Worm (Caenorhabditis elegans) whole organism, young adult: Measurements from ENCODE around the gene smf-2.

Experiments used
- B0019.2 ChIP-seq: fragments of 200-800 bp; sonication (Bioruptor generic); conservative IDR thresholded peaks from 2 replicates; pipeline ENCODE4 v1.3.6; 2022; ENCODE audit warnings: missing genetic modification reagents, missing genetic modification characterization, missing compliant biosample characterization
- F39B2.1 ChIP-seq: fragments of 200-800 bp; sonication (Bioruptor generic); IDR thresholded peaks from 2 replicates; pipeline ENCODE4 v1.3.6; 2022; ENCODE audit warnings: missing genetic modification reagents, missing genetic modification characterization, missing compliant biosample characterization
- F49E8.2 ChIP-seq: sonication (generic microtip); optimal IDR thresholded peaks from 3 replicates; lab custom pipeline; 2017; ENCODE audit warnings: missing genetic modification characterization, mild to moderate bottlenecking, missing compliant biosample characterization, antibody characterized with exemption, moderate library complexity; ENCODE audit not compliant: insufficient read depth
- F52B5.7 ChIP-seq: sonication (generic microtip); optimal IDR thresholded peaks from 2 replicates; lab custom pipeline; 2016; ENCODE audit warnings: mild to moderate bottlenecking, missing genetic modification characterization, missing compliant biosample characterization
- F57A8.1 ChIP-seq: fragments of 200-800 bp; sonication (Bioruptor generic); optimal IDR thresholded peaks from 2 replicates; lab custom pipeline; 2018; ENCODE audit warnings: mild to moderate bottlenecking, missing genetic modification characterization, moderate library complexity, missing compliant biosample characterization
- F57C9.4 ChIP-seq: sonication (generic microtip); optimal IDR thresholded peaks from 2 replicates; lab custom pipeline; 2017; ENCODE audit warnings: mild to moderate bottlenecking, missing genetic modification characterization, missing compliant biosample characterization
- K12H6.12 ChIP-seq: fragments of 200-800 bp; sonication (Bioruptor generic); optimal IDR thresholded peaks from 2 replicates; lab custom pipeline; 2018; ENCODE audit warnings: mild to moderate bottlenecking, missing genetic modification characterization, missing compliant biosample characterization
- Y56A3A.18 ChIP-seq: fragments of 200-800 bp; sonication (Bioruptor generic); IDR thresholded peaks from 2 replicates; pipeline ENCODE4 v1.3.6; 2022; ENCODE audit warnings: missing genetic modification reagents, missing genetic modification characterization, missing compliant biosample characterization
- ZK185.1 ChIP-seq: sonication (generic microtip); optimal IDR thresholded peaks from 2 replicates; lab custom pipeline; 2016; ENCODE audit warnings: mild to moderate bottlenecking, missing genetic modification characterization, missing compliant biosample characterization; ENCODE audit not compliant: poor library complexity, severe bottlenecking
- atf-7 ChIP-seq: sonication (generic microtip); optimal IDR thresholded peaks from 2 replicates; lab custom pipeline; 2017; ENCODE audit warnings: mild to moderate bottlenecking, missing genetic modification characterization, missing compliant biosample characterization
- attf-5 ChIP-seq: fragments of 200-800 bp; sonication (Bioruptor generic); optimal IDR thresholded peaks from 2 replicates; lab custom pipeline; 2018; ENCODE audit warnings: mild to moderate bottlenecking, missing genetic modification characterization, missing compliant biosample characterization
- ccch-3 ChIP-seq: fragments of 200-800 bp; sonication (Bioruptor generic); optimal IDR thresholded peaks from 2 replicates; lab custom pipeline; 2018; ENCODE audit warnings: mild to moderate bottlenecking, missing genetic modification characterization, missing compliant biosample characterization
- cebp-2 ChIP-seq: fragments of 200-800 bp; sonication (Bioruptor generic); IDR thresholded peaks from 2 replicates; pipeline ENCODE4 v1.3.6; 2022; ENCODE audit warnings: missing genetic modification characterization, missing compliant biosample characterization
- ceh-100 ChIP-seq: fragments of 200-800 bp; sonication (Bioruptor generic); IDR thresholded peaks from 2 replicates; pipeline ENCODE4 v1.3.6; 2022; ENCODE audit warnings: missing genetic modification reagents, missing genetic modification characterization, missing compliant biosample characterization
- ceh-79 ChIP-seq: sonication (generic microtip); optimal IDR thresholded peaks from 2 replicates; lab custom pipeline; 2017; ENCODE audit warnings: mild to moderate bottlenecking, missing genetic modification characterization, missing compliant biosample characterization
- chd-7 ChIP-seq: sonication (generic microtip); optimal IDR thresholded peaks from 2 replicates; lab custom pipeline; 2016; ENCODE audit warnings: mild to moderate bottlenecking, missing genetic modification characterization, moderate library complexity, missing compliant biosample characterization
- die-1 ChIP-seq: sonication (generic microtip); optimal IDR thresholded peaks from 2 replicates; lab custom pipeline; 2016; ENCODE audit warnings: missing genotype, mild to moderate bottlenecking, missing genetic modification characterization, missing compliant biosample characterization
- dox-1 ChIP-seq: fragments of 200-800 bp; sonication (Bioruptor generic); IDR thresholded peaks from 2 replicates; pipeline ENCODE4 v1.3.6; 2022; ENCODE audit warnings: missing genetic modification reagents, missing genetic modification characterization, missing compliant biosample characterization
- dpff-1 ChIP-seq: sonication (generic microtip); optimal IDR thresholded peaks from 2 replicates; lab custom pipeline; 2017; ENCODE audit warnings: mild to moderate bottlenecking, missing genetic modification characterization, missing compliant biosample characterization
- efl-1 ChIP-seq: fragments of 150-350 bp; optimal IDR thresholded peaks from 2 replicates; lab custom pipeline; 2014; ENCODE audit warnings: missing biosample characterization, missing genetic modification reagents, missing genetic modification characterization
- egrh-3 ChIP-seq: fragments of 200-800 bp; sonication (Bioruptor generic); IDR thresholded peaks from 2 replicates; pipeline ENCODE4 v1.3.6; 2022; ENCODE audit warnings: missing genetic modification reagents, missing genetic modification characterization, missing compliant biosample characterization
- ets-4 ChIP-seq: fragments of 200-800 bp; sonication (Bioruptor generic); optimal IDR thresholded peaks from 2 replicates; lab custom pipeline; 2018; ENCODE audit warnings: mild to moderate bottlenecking, missing genetic modification characterization, missing compliant biosample characterization
- gei-17 ChIP-seq: fragments of 200-800 bp; sonication (Bioruptor generic); optimal IDR thresholded peaks from 2 replicates; lab custom pipeline; 2018; ENCODE audit warnings: mild to moderate bottlenecking, missing genetic modification characterization, missing compliant biosample characterization
- hrde-1 ChIP-seq: sonication (generic microtip); optimal IDR thresholded peaks from 2 replicates; lab custom pipeline; 2016; ENCODE audit warnings: missing genetic modification characterization, mild to moderate bottlenecking, missing compliant biosample characterization, moderate library complexity, missing genotype, missing genetic modification reagents, borderline replicate concordance
- let-607 ChIP-seq, 2 experiments: fragments of 200-800 bp in 1 of 2; sonication (Bioruptor generic) in 1 of 2; sonication (generic microtip) in 1 of 2; optimal IDR thresholded peaks; 2 replicates each; lab custom pipeline; 2016 to 2018; ENCODE audit warnings: mild to moderate bottlenecking in 2 of 2, missing compliant biosample characterization in 2 of 2, missing genetic modification characterization in 2 of 2, moderate library complexity in 2 of 2, missing genotype in 1 of 2
- lin-54 ChIP-seq: fragments of 200-800 bp; sonication (Bioruptor generic); optimal IDR thresholded peaks from 2 replicates; lab custom pipeline; 2018; ENCODE audit warnings: mild to moderate bottlenecking, missing genetic modification characterization, missing compliant biosample characterization
- lsl-1 ChIP-seq: fragments of 200-800 bp; sonication (Bioruptor generic); optimal IDR thresholded peaks from 2 replicates; lab custom pipeline; 2018; ENCODE audit warnings: mild to moderate bottlenecking, missing genetic modification characterization, moderate library complexity, missing compliant biosample characterization
- madf-3 ChIP-seq: fragments of 200-800 bp; sonication (Bioruptor generic); IDR thresholded peaks from 2 replicates; pipeline ENCODE4 v1.3.6; 2022; ENCODE audit warnings: missing genetic modification reagents, missing genetic modification characterization, missing compliant biosample characterization
- madf-8 ChIP-seq: fragments of 200-800 bp; sonication (Bioruptor generic); conservative IDR thresholded peaks from 2 replicates; pipeline ENCODE4 v1.3.6; 2022; ENCODE audit warnings: missing genetic modification reagents, missing genetic modification characterization, missing compliant biosample characterization
- nfya-1 ChIP-seq: sonication (generic microtip); optimal IDR thresholded peaks from 2 replicates; lab custom pipeline; 2017; ENCODE audit warnings: antibody characterized with exemption, missing compliant biosample characterization, missing genetic modification characterization, borderline replicate concordance; ENCODE audit not compliant: insufficient read depth
- nfya-2 ChIP-seq: fragments of 200-800 bp; sonication (Bioruptor generic); IDR thresholded peaks from 2 replicates; pipeline ENCODE4 v1.3.6; 2022; ENCODE audit warnings: missing genetic modification reagents, missing genetic modification characterization, missing compliant biosample characterization
- nhr-120 ChIP-seq: fragments of 200-800 bp; sonication (Bioruptor generic); IDR thresholded peaks from 2 replicates; pipeline ENCODE4 v1.3.6; 2022; ENCODE audit warnings: missing genetic modification characterization, missing compliant biosample characterization
- nhr-27 ChIP-seq: fragments of 200-800 bp; sonication (Bioruptor generic); optimal IDR thresholded peaks from 2 replicates; lab custom pipeline; 2018; ENCODE audit warnings: mild to moderate bottlenecking, missing genetic modification characterization, moderate library complexity, missing compliant biosample characterization
- nhr-80 ChIP-seq: sonication (generic microtip); optimal IDR thresholded peaks from 2 replicates; lab custom pipeline; 2016; ENCODE audit warnings: missing genetic modification characterization, missing compliant biosample characterization
- nhr-90 ChIP-seq: sonication (generic microtip); optimal IDR thresholded peaks from 2 replicates; lab custom pipeline; 2016; ENCODE audit warnings: missing genotype, mild to moderate bottlenecking, missing genetic modification characterization, missing compliant biosample characterization
- pha-4 ChIP-seq: fragments of 150-350 bp; sonication (generic microtip); optimal IDR thresholded peaks from 2 replicates; lab custom pipeline; 2014; ENCODE audit warnings: missing biosample characterization, missing genetic modification reagents, missing genetic modification characterization
- repo-1 ChIP-seq: sonication (generic microtip); optimal IDR thresholded peaks from 2 replicates; lab custom pipeline; 2017; ENCODE audit warnings: mild to moderate bottlenecking, missing genetic modification characterization, missing compliant biosample characterization
- sdz-38 ChIP-seq: sonication (generic microtip); optimal IDR thresholded peaks from 2 replicates; lab custom pipeline; 2016; ENCODE audit warnings: missing genotype, missing genetic modification characterization, missing compliant biosample characterization
- snpc-1.1 ChIP-seq: sonication (generic microtip); optimal IDR thresholded peaks from 2 replicates; lab custom pipeline; 2017; ENCODE audit warnings: missing genetic modification characterization, mild to moderate bottlenecking, missing compliant biosample characterization, antibody characterized with exemption, moderate library complexity, missing genotype, missing genetic modification reagents; ENCODE audit not compliant: insufficient read depth
- snpc-1.3 ChIP-seq: sonication (generic microtip); optimal IDR thresholded peaks from 2 replicates; lab custom pipeline; 2017; ENCODE audit warnings: missing genetic modification characterization, mild to moderate bottlenecking, missing compliant biosample characterization, antibody characterized with exemption, moderate library complexity, missing genotype, missing genetic modification reagents; ENCODE audit not compliant: insufficient read depth
- snpc-3.4 ChIP-seq: sonication (generic microtip); optimal IDR thresholded peaks from 2 replicates; lab custom pipeline; 2017; ENCODE audit warnings: missing genetic modification characterization, mild to moderate bottlenecking, missing compliant biosample characterization, antibody characterized with exemption, moderate library complexity, missing genotype, missing genetic modification reagents
- somi-1 ChIP-seq: fragments of 200-800 bp; sonication (Bioruptor generic); optimal IDR thresholded peaks from 2 replicates; lab custom pipeline; 2018; ENCODE audit warnings: mild to moderate bottlenecking, missing genetic modification characterization, missing compliant biosample characterization
- sptf-2 ChIP-seq: fragments of 200-800 bp; sonication (Bioruptor generic); optimal IDR thresholded peaks from 2 replicates; lab custom pipeline; 2018; ENCODE audit warnings: mild to moderate bottlenecking, missing genetic modification characterization, missing compliant biosample characterization
- unc-130 ChIP-seq: sonication (generic microtip); optimal IDR thresholded peaks from 2 replicates; lab custom pipeline; 2016; ENCODE audit warnings: missing genetic modification reagents, missing genetic modification characterization, missing compliant biosample characterization
- xnd-1 ChIP-seq: sonication (generic microtip); optimal IDR thresholded peaks from 2 replicates; lab custom pipeline; 2016; ENCODE audit warnings: missing genotype, missing genetic modification reagents, missing genetic modification characterization, missing compliant biosample characterization
- zfh-2 ChIP-seq: fragments of 200-800 bp; sonication (Bioruptor generic); conservative IDR thresholded peaks from 2 replicates; pipeline ENCODE4 v1.3.6; 2022; ENCODE audit warnings: missing genetic modification reagents, missing genetic modification characterization, missing compliant biosample characterization
- zim-3 ChIP-seq: sonication (generic microtip); optimal IDR thresholded peaks from 2 replicates; lab custom pipeline; 2017; ENCODE audit warnings: mild to moderate bottlenecking, missing genetic modification characterization, moderate library complexity, missing compliant biosample characterization
- ztf-28 ChIP-seq: fragments of 200-800 bp; sonication (Bioruptor generic); IDR thresholded peaks from 2 replicates; pipeline ENCODE4 v1.3.6; 2022; ENCODE audit warnings: missing genetic modification reagents, missing genetic modification characterization, missing compliant biosample characterization

The smf-2 gene

ce11 chrX:6749124-6749822 is 30.8 kb upstream of the smf-2 start (continued):
- TF ChIP-seq atf-7 (peak; percentile 79), chd-7 (peak; percentile 90), pha-4 (tag; lab: Kevin White, UChicago) (no peak), nhr-90 (peak; percentile 73), ccch-3 (no peak), ets-4 (peak; percentile 39), somi-1 (peak; percentile 93), nhr-27 (tag; lab: Kevin White, UChicago) (no peak), unc-130 (GFP tag; lab: Kevin White, UChicago) (no peak), nfya-1 (no peak), die-1 (tag; lab: Kevin White, UChicago) (peak; percentile 63), madf-8 (GFP tag; lab: Robert Waterston, UW) (no peak), nhr-80 (tag; lab: Kevin White, UChicago) (peak; percentile 84), nhr-120 (no peak), snpc-1.1 (tag; lab: Kevin White, UChicago) (no peak), ceh-100 (GFP tag; lab: Robert Waterston, UW) (no peak), ztf-28 (GFP tag; lab: Robert Waterston, UW) (no peak), F52B5.7 (tag; lab: Kevin White, UChicago) (no peak), hrde-1 (tag; lab: Kevin White, UChicago) (no peak), ceh-79 (tag; lab: Kevin White, UChicago) (no peak), attf-5 (GFP tag; lab: Kevin White, UChicago) (peak; percentile 2), B0019.2 (GFP tag; lab: Robert Waterston, UW) (no peak), K12H6.12 (peak; percentile 8), gei-17 (GFP tag; lab: Kevin White, UChicago) (peak; percentile 25), nfya-2 (GFP tag; lab: Robert Waterston, UW) (no peak), dpff-1 (no peak), F49E8.2 (no peak), F57A8.1 (GFP tag; lab: Kevin White, UChicago) (no peak), efl-1 (GFP tag; lab: Kevin White, UChicago) (no peak), dox-1 (GFP tag; lab: Robert Waterston, UW) (no peak; the same call in 1 of the 2 replicates), zim-3 (tag; lab: Kevin White, UChicago) (no peak), lin-54 (GFP tag; lab: Kevin White, UChicago) (peak; percentile 30), lsl-1 (GFP tag; lab: Kevin White, UChicago) (no peak), sptf-2 (no peak), egrh-3 (GFP tag; lab: Robert Waterston, UW) (no peak), sdz-38 (no peak), F57C9.4 (tag; lab: Kevin White, UChicago) (no peak), cebp-2 (no peak), zfh-2 (peak; percentile 64)

ce11 chrX:6747906-6748356 is 29.4 kb upstream of the smf-2 start:
- TF ChIP-seq K12H6.12 (peak; percentile 3), snpc-1.3 (tag; lab: Kevin White, UChicago) (no peak), snpc-3.4 (tag; lab: Kevin White, UChicago) (no peak), Y56A3A.18 (GFP tag; lab: Robert Waterston, UW) (no peak), xnd-1 (tag; lab: Kevin White, UChicago) (no peak), sdz-38 (no peak), F39B2.1 (no peak), die-1 (tag; lab: Kevin White, UChicago) (no peak), ccch-3 (no peak), let-607 (tag; optimal IDR thresholded peaks at IDR 0.05; lab: Kevin White, UChicago) (peak; percentile 73 to 75), madf-3 (GFP tag; lab: Robert Waterston, UW) (no peak), repo-1 (tag; lab: Kevin White, UChicago) (no peak), ZK185.1 (tag; lab: Kevin White, UChicago) (peak; percentile 42), lsl-1 (GFP tag; lab: Kevin White, UChicago) (no peak)
